Fruit fly (Drosophila melanogaster): ENCODE results near the gene Cpr67Fa1.
A peak's percentile ranks its signal among the peaks of the same experiment; 100 is the strongest.

- TF ChIP-seq EcR (GFP tag; optimal IDR thresholded peaks at IDR 0.05) (peak in 1 of 2 experiments; percentile 71), pan (optimal IDR thresholded peaks at IDR 0.05) (no peak), usp (GFP tag; optimal IDR thresholded peaks at IDR 0.05) (no peak), psq (optimal IDR thresholded peaks at IDR 0.05) (no peak)
These were observed 32.2 kb upstream of the Cpr67Fa1 start for dm6 chr3L:10857515-10858023.

Measured in whole organism.